Worm (Caenorhabditis elegans) whole organism, L1 larva: ENCODE data around the gene F58B4.2.

Experiments used
- ama-1 ChIP-seq: fragments of 150-350 bp; optimal IDR thresholded peaks from 2 replicates; lab custom pipeline; 2014
- ceh-63 ChIP-seq: fragments of 200-800 bp; sonication (Bioruptor generic); optimal IDR thresholded peaks from 2 replicates; lab custom pipeline; 2018; ENCODE audit warnings: mild to moderate bottlenecking, missing genetic modification characterization, missing compliant biosample characterization
- lin-13 ChIP-seq: fragments of 150-350 bp; optimal IDR thresholded peaks from 2 replicates; lab custom pipeline; 2014; ENCODE audit warnings: missing biosample characterization, missing genetic modification reagents, missing genetic modification characterization
- lin-39 ChIP-seq: fragments of 150-350 bp; optimal IDR thresholded peaks from 2 replicates; lab custom pipeline; 2014; ENCODE audit warnings: missing biosample characterization, missing genetic modification reagents, missing genetic modification characterization
- mep-1 ChIP-seq: fragments of 150-350 bp; optimal IDR thresholded peaks from 2 replicates; lab custom pipeline; 2014; ENCODE audit warnings: missing biosample characterization, missing genetic modification characterization
- nhr-28 ChIP-seq: fragments of 150-350 bp; optimal IDR thresholded peaks from 2 replicates; lab custom pipeline; 2014; ENCODE audit warnings: missing biosample characterization, missing genetic modification characterization
- snpc-4 ChIP-seq: fragments of 150-350 bp; optimal IDR thresholded peaks from 2 replicates; lab custom pipeline; 2014; ENCODE audit warnings: missing biosample characterization, missing genetic modification characterization
- tbx-2 ChIP-seq: sonication (generic microtip); optimal IDR thresholded peaks from 2 replicates; lab custom pipeline; 2016; ENCODE audit warnings: missing genetic modification characterization, missing compliant biosample characterization
- unc-86 ChIP-seq: sonication (generic microtip); optimal IDR thresholded peaks from 2 replicates; lab custom pipeline; 2016; ENCODE audit warnings: missing genetic modification characterization, missing compliant biosample characterization

- no peak for TF ChIP-seq nhr-28 (tag; lab: Kevin White, UChicago)
- no peak for TF ChIP-seq snpc-4 (tag; lab: Kevin White, UChicago)
- TF ChIP-seq ceh-63 (GFP tag; lab: Kevin White, UChicago): no peak
- TF ChIP-seq ama-1 (lab: Kevin White, UChicago): no peak
- no peak for TF ChIP-seq tbx-2 (tag; lab: Kevin White, UChicago)
- TF ChIP-seq unc-86 (tag; lab: Kevin White, UChicago): no peak
- no peak for TF ChIP-seq mep-1 (tag; lab: Kevin White, UChicago)
- no peak for TF ChIP-seq lin-39 (tag; lab: Kevin White, UChicago)
- TF ChIP-seq lin-13 (GFP tag; lab: Kevin White, UChicago): no peak
Observed at ce11 chrV:10898629-10899028, 19.6 kb downstream of the F58B4.2 start.
